Worm (Caenorhabditis elegans): ENCODE results near the gene fbxa-169.

DNA sequence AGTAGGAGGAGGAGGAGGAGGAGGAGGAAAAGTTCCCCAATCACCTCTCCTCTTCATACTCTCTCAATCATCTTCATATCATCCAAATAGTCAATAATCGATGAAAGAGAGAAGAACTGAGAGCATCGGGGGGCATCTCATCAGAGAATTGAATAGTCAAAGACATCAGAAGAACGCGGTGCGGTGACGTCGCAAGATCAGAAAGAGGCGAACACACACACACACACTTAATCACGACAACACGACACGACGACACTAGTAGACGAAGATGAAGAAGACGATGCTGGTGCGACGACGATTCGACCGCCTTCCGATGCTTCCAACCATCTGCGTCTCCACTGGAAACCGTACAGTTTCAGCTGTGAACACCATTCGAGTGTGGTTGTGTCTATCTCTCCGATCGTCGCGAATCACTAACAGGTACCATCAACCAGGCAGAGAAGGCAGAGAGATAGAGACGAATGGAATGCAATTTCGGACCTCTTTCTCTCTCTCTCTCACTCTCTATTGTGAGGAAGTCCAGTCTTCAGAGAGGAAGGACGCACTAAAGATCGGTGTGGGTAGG lies 30.3 kb downstream of the fbxa-169 start:
- TF ChIP-seq flt-1 (GFP tag; IDR thresholded peaks at IDR 0.05), result no peak
- no peak for TF ChIP-seq ztf-29 (GFP tag; IDR thresholded peaks at IDR 0.05)
- TF ChIP-seq tab-1 (GFP tag; IDR thresholded peaks at IDR 0.05), result no peak
- TF ChIP-seq med-1 (GFP tag; optimal IDR thresholded peaks at IDR 0.05; ENCODE audit: insufficient read depth), result no peak
- no peak for TF ChIP-seq cog-1 (tag; optimal IDR thresholded peaks at IDR 0.05)
- no peak for TF ChIP-seq klf-2 (GFP tag; conservative IDR thresholded peaks at IDR 0.05)
- TF ChIP-seq ztf-23 (GFP tag; IDR thresholded peaks at IDR 0.05), result no peak

Data from whole organism, midembryonic.